Worm (Caenorhabditis elegans): ENCODE data around the gene fip-1.
A peak's percentile ranks its signal among the peaks of the same experiment; 100 is the strongest.

Gene fip-1

DNA sequence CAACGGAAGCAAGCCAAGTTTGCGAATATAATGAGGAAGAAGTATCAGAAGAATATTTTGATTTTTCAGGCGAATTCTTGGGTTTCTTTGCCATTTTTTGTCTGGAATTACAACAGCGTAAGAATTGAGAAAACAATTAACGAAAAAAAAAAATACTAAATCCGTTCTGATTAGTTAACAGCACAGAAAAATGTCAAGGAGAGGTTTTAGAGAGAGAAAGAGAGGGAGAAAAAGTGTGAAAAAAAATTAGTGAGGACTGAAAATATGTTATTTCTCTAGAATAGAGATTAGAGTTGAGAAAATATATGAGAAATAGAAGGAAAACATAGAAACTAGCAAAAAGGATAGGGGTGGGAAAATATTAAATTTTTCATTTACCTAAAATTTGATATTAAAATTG, 27.8 kb downstream of the fip-1 start, which contains the start of gene dpy-19:
dpy-19 (minus strand) TSS at position 101 of the 400 bp plus-strand sequence.
- TF ChIP-seq Y5F2A.4 (GFP tag; optimal IDR thresholded peaks at IDR 0.05) (no peak), zip-2 (tag; optimal IDR thresholded peaks at IDR 0.05) (no peak), daf-19 (GFP tag; conservative IDR thresholded peaks at IDR 0.05) (no peak), tag-97 (GFP tag; IDR thresholded peaks at IDR 0.05) (no peak), spr-1 (tag; optimal IDR thresholded peaks at IDR 0.05) (no peak), vab-7 (GFP tag; IDR thresholded peaks at IDR 0.05) (no peak), snpc-4 (tag; optimal IDR thresholded peaks at IDR 0.05) (no peak), daf-8 (GFP tag; IDR thresholded peaks at IDR 0.05) (no peak), zip-11 (GFP tag; IDR thresholded peaks at IDR 0.05) (no peak), nhr-111 (GFP tag; optimal IDR thresholded peaks at IDR 0.05) (no peak), ZK546.5 (tag; optimal IDR thresholded peaks at IDR 0.05) (no peak), F26F4.8 (GFP tag; conservative IDR thresholded peaks at IDR 0.05) (no peak), nhr-77 (tag; optimal IDR thresholded peaks at IDR 0.05) (no peak), mdt-29 (GFP tag; IDR thresholded peaks at IDR 0.05) (no peak), T26A8.4 (GFP tag; IDR thresholded peaks at IDR 0.05) (no peak), lin-15B (tag; optimal IDR thresholded peaks at IDR 0.05) (no peak), snpc-1.2 (GFP tag; IDR thresholded peaks at IDR 0.05) (no peak), nhr-237 (tag; optimal IDR thresholded peaks at IDR 0.05) (no peak), mxl-3 (GFP tag; optimal IDR thresholded peaks at IDR 0.05) (no peak)

DNA sequence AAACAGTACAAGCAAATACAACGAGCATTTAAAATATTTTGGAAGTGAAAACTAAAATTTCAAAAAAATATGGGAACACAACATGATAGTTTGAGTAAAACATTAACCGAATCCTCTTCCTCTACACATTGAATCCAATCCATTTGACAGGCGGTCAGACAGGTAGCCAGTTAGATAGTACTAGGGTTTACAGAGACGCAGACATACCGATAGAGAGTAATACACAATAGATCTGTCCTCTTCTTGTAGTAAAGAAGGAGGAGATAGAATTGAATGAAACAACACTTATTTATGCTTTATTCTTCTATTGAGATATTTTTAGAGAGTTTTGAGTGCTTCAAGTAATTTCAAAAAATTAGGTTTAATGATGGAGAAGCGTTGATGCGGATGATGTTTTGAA, 29.2 kb downstream of the fip-1 start:
- no peak for TF ChIP-seq R02D3.7 (tag; optimal IDR thresholded peaks at IDR 0.05)
- no peak for TF ChIP-seq nhr-11 (tag; optimal IDR thresholded peaks at IDR 0.05)
- TF ChIP-seq nhr-48 (tag; optimal IDR thresholded peaks at IDR 0.05), result no peak
- TF ChIP-seq dmd-8 (GFP tag; IDR thresholded peaks at IDR 0.05), result no peak
- no peak for TF ChIP-seq nhr-102 (tag; optimal IDR thresholded peaks at IDR 0.05)
- no peak for TF ChIP-seq T20F7.1 (GFP tag; optimal IDR thresholded peaks at IDR 0.05)
- no peak for TF ChIP-seq Y105C5A.15 (GFP tag; IDR thresholded peaks at IDR 0.05)
- no peak for TF ChIP-seq tra-1 (GFP tag; IDR thresholded peaks at IDR 0.05)
- no peak for TF ChIP-seq daf-12 (tag; optimal IDR thresholded peaks at IDR 0.05)

- no peak for TF ChIP-seq zip-2 (tag; optimal IDR thresholded peaks at IDR 0.05)
- no peak for TF ChIP-seq ctbp-1 (GFP tag; IDR thresholded peaks at IDR 0.05)
- TF ChIP-seq mxl-2 (GFP tag; conservative IDR thresholded peaks at IDR 0.05), result no peak
- TF ChIP-seq lsy-2 (tag; optimal IDR thresholded peaks at IDR 0.05), result peak in 1 of 2 experiments; percentile 55
- no peak for TF ChIP-seq mdt-29 (GFP tag; IDR thresholded peaks at IDR 0.05)
- no peak for TF ChIP-seq nhr-6 (tag; optimal IDR thresholded peaks at IDR 0.05)
- TF ChIP-seq T26A8.4 (GFP tag; IDR thresholded peaks at IDR 0.05), result 0 out of 2 replicates have a peak, but pooled peaks have one; percentile 33
- TF ChIP-seq dmd-9 (GFP tag; IDR thresholded peaks at IDR 0.05), result no peak
Observed at ce11 chrIII:8674980-8675485, 35.5 kb downstream of the fip-1 start, which contains the start of gene pgl-2. Gene pgl-2, minus strand, starts transcription at chrIII:8675435.

DNA sequence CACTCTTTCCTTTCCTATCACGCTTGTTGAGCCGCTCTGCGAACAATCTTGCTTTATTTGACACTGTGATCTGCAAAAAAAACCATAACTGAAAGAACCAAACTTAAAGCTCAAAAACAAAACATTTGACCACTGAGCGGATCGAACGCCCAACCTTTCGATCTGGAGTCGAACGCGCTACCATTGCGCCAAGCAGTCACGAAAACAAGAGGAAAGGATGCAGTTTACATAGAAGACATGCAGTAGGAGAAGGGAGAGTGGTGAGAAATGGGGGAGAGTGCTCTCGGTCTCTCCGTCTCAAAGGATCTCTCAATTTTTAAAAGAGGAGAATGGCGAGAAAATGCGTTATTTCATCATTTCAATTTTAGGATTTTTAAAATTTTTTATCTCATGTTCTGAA, 38.8 kb downstream of the fip-1 start:
- TF ChIP-seq ceh-28 (tag; optimal IDR thresholded peaks at IDR 0.05) (no peak), zip-2 (tag; optimal IDR thresholded peaks at IDR 0.05) (peak; percentile 63), nhr-11 (tag; optimal IDR thresholded peaks at IDR 0.05) (peak; percentile 39), daf-16 (GFP tag; optimal IDR thresholded peaks at IDR 0.05) (peak; percentile 51 to 90), daf-16 (tag; optimal IDR thresholded peaks at IDR 0.05) (peak; percentile 53), lin-1 (GFP tag; IDR thresholded peaks at IDR 0.05) (peak; percentile 92), nhr-42 (GFP tag; IDR thresholded peaks at IDR 0.05) (peak; percentile 87), unc-130 (GFP tag; optimal IDR thresholded peaks at IDR 0.05) (peak; percentile 60), daf-12 (tag; optimal IDR thresholded peaks at IDR 0.05) (no peak), ZK546.5 (tag; optimal IDR thresholded peaks at IDR 0.05) (no peak), F10B5.3 (tag; optimal IDR thresholded peaks at IDR 0.05) (peak; percentile 3), dmd-9 (GFP tag; IDR thresholded peaks at IDR 0.05) (peak; percentile 71; the same call in 1 of the 2 replicates), skn-1 (tag; optimal IDR thresholded peaks at IDR 0.05) (no peak), hif-1 (tag; optimal IDR thresholded peaks at IDR 0.05) (peak in 1 of 2 experiments; percentile 69), ceh-20 (GFP tag; IDR thresholded peaks at IDR 0.05) (peak; percentile 85), F44E2.7 (GFP tag; IDR thresholded peaks at IDR 0.05) (peak; percentile 74; the same call in 1 of the 2 replicates), nhr-48 (tag; optimal IDR thresholded peaks at IDR 0.05) (peak; percentile 58), nhr-76 (tag; optimal IDR thresholded peaks at IDR 0.05) (no peak), saeg-2 (GFP tag; IDR thresholded peaks at IDR 0.05) (0 out of 2 replicates have a peak, but pooled peaks have one; percentile 7), ZK337.2 (GFP tag; IDR thresholded peaks at IDR 0.05) (peak; percentile 78)
